Worm (Caenorhabditis elegans) whole organism, late embryonic: ENCODE data around the gene srz-48.

ENCODE experiments used
- ama-1 ChIP-seq: fragments of 150-350 bp; optimal IDR thresholded peaks from 2 replicates; lab custom pipeline; 2014
- ceh-18 ChIP-seq: sonication (generic microtip); optimal IDR thresholded peaks from 2 replicates; lab custom pipeline; 2016; ENCODE audit warnings: missing genetic modification characterization, missing compliant biosample characterization
- sox-4 ChIP-seq: sonication (generic microtip); optimal IDR thresholded peaks from 2 replicates; lab custom pipeline; 2017; ENCODE audit warnings: mild to moderate bottlenecking, missing genetic modification characterization, inconsistent platforms, missing compliant biosample characterization

DNA sequence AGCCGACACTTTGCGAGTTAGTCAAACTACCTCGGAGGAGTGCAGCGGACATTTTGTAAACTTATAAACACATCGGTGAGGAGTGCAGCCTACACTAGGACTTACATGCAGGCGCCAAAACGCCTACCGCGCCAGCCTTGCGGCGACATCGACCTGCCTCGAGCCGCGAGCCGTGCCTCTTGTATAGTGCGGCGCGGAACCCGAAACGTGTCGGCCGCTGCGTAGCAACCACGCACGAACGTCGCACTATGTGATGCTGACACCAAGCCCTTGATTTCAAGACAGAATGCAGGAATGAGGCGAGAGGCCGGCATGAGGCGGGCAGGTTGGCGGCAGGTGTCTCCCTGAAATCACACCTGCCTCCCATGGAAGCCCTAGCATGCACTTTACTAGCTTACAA is 30.7 kb downstream of the srz-48 start:
- no peak for TF ChIP-seq sox-4 (tag; lab: Kevin White, UChicago)
- TF ChIP-seq ceh-18, result no peak
- no peak for TF ChIP-seq ama-1
